Worm (Caenorhabditis elegans) whole organism, L2 larva: Measurements from ENCODE around the gene fat-5.

ENCODE experiments used
- C34F6.9 ChIP-seq: fragments of 150-350 bp; optimal IDR thresholded peaks from 2 replicates; lab custom pipeline; 2014; ENCODE audit warnings: missing biosample characterization, missing genetic modification characterization
- alr-1 ChIP-seq: fragments of 150-350 bp; optimal IDR thresholded peaks from 2 replicates; lab custom pipeline; 2014; ENCODE audit warnings: missing biosample characterization, missing genetic modification characterization
- ama-1 ChIP-seq: fragments of 150-350 bp; optimal IDR thresholded peaks from 2 replicates; lab custom pipeline; 2018; ENCODE audit warnings: inconsistent platforms
- blmp-1 ChIP-seq: sonication (generic microtip); optimal IDR thresholded peaks from 2 replicates; lab custom pipeline; 2017; ENCODE audit warnings: missing genetic modification characterization, mild to moderate bottlenecking, missing compliant biosample characterization, antibody characterized with exemption, moderate library complexity; ENCODE audit not compliant: insufficient read depth
- ceh-82 ChIP-seq: fragments of 150-350 bp; optimal IDR thresholded peaks from 2 replicates; lab custom pipeline; 2014; ENCODE audit warnings: missing biosample characterization, missing genetic modification characterization
- dmd-4 ChIP-seq: sonication (generic microtip); optimal IDR thresholded peaks from 2 replicates; lab custom pipeline; 2017; ENCODE audit warnings: missing biosample characterization, missing genetic modification characterization
- egl-27 ChIP-seq: sonication (generic microtip); optimal IDR thresholded peaks from 3 replicates; lab custom pipeline; 2017; ENCODE audit warnings: missing biosample characterization, missing genetic modification reagents, missing genetic modification characterization
- elt-3 ChIP-seq: sonication (generic microtip); optimal IDR thresholded peaks from 2 replicates; lab custom pipeline; 2017; ENCODE audit warnings: missing biosample characterization, missing genetic modification characterization
- fos-1 ChIP-seq: fragments of 150-350 bp; optimal IDR thresholded peaks from 2 replicates; lab custom pipeline; 2014; ENCODE audit warnings: missing biosample characterization, missing genetic modification characterization
- lin-11 ChIP-seq: fragments of 150-350 bp; sonication (generic microtip); optimal IDR thresholded peaks from 2 replicates; lab custom pipeline; 2014; ENCODE audit warnings: missing biosample characterization, missing genetic modification characterization, inconsistent platforms, mixed read lengths
- lin-13 ChIP-seq: fragments of 150-350 bp; optimal IDR thresholded peaks from 2 replicates; lab custom pipeline; 2014; ENCODE audit warnings: missing biosample characterization, missing genetic modification reagents, missing genetic modification characterization
- lin-39 ChIP-seq: fragments of 150-350 bp; optimal IDR thresholded peaks from 2 replicates; lab custom pipeline; 2014; ENCODE audit warnings: missing biosample characterization, missing genetic modification reagents, missing genetic modification characterization
- lsy-2 ChIP-seq, 2 experiments: fragments of 150-350 bp in 1 of 2; sonication (generic microtip) in 1 of 2; optimal IDR thresholded peaks; 2 replicates each; lab custom pipeline; 2014 to 2017; ENCODE audit warnings: missing biosample characterization in 2 of 2, missing genetic modification characterization in 2 of 2
- mab-5 ChIP-seq: fragments of 150-350 bp; optimal IDR thresholded peaks from 2 replicates; lab custom pipeline; 2014; ENCODE audit warnings: missing biosample characterization, missing genetic modification characterization
- nhr-10 ChIP-seq: sonication (generic microtip); optimal IDR thresholded peaks from 2 replicates; lab custom pipeline; 2017; ENCODE audit warnings: missing biosample characterization, missing genetic modification characterization
- nhr-11 ChIP-seq: fragments of 150-350 bp; optimal IDR thresholded peaks from 2 replicates; lab custom pipeline; 2014; ENCODE audit warnings: missing biosample characterization, missing genetic modification characterization
- nhr-12 ChIP-seq: fragments of 150-350 bp; optimal IDR thresholded peaks from 2 replicates; lab custom pipeline; 2014; ENCODE audit warnings: missing biosample characterization, missing genetic modification characterization
- nhr-21 ChIP-seq: fragments of 150-350 bp; optimal IDR thresholded peaks from 2 replicates; lab custom pipeline; 2014; ENCODE audit warnings: missing biosample characterization, missing genetic modification characterization
- nhr-25 ChIP-seq: fragments of 150-350 bp; sonication (generic microtip); optimal IDR thresholded peaks from 3 replicates; lab custom pipeline; 2014; ENCODE audit warnings: missing biosample characterization, missing genetic modification characterization
- nhr-6 ChIP-seq: fragments of 150-350 bp; optimal IDR thresholded peaks from 2 replicates; lab custom pipeline; 2014; ENCODE audit warnings: missing biosample characterization, missing genetic modification characterization
- nhr-77 ChIP-seq: fragments of 150-350 bp; optimal IDR thresholded peaks from 2 replicates; lab custom pipeline; 2014; ENCODE audit warnings: missing biosample characterization, missing genetic modification characterization
- skn-1 ChIP-seq: sonication (generic microtip); optimal IDR thresholded peaks from 2 replicates; lab custom pipeline; 2017; ENCODE audit warnings: missing biosample characterization, missing genetic modification characterization
- unc-55 ChIP-seq: fragments of 150-350 bp; sonication (generic microtip); optimal IDR thresholded peaks from 3 replicates; lab custom pipeline; 2014; ENCODE audit warnings: missing biosample characterization, missing genetic modification reagents, missing genetic modification characterization
- zag-1 ChIP-seq: fragments of 150-350 bp; optimal IDR thresholded peaks from 2 replicates; lab custom pipeline; 2014; ENCODE audit warnings: missing biosample characterization, missing genetic modification characterization
- ztf-1 ChIP-seq: fragments of 200-800 bp; sonication (Bioruptor generic); conservative IDR thresholded peaks from 2 replicates; pipeline ENCODE4 v1.3.6; 2022; ENCODE audit warnings: missing genetic modification characterization, missing compliant biosample characterization
- ztf-11 ChIP-seq: sonication (generic microtip); optimal IDR thresholded peaks from 2 replicates; lab custom pipeline; 2017; ENCODE audit warnings: missing biosample characterization, missing genetic modification characterization
- ztf-4 ChIP-seq: fragments of 150-350 bp; optimal IDR thresholded peaks from 2 replicates; lab custom pipeline; 2014; ENCODE audit warnings: missing biosample characterization, missing genetic modification characterization

The fat-5 gene

ce11 chrV:17765077-17765476 is 40.3 kb downstream of the fat-5 start, which contains the start of the genes C47A10.16 and srh-283:
Gene C47A10.16 (minus strand): TSS chrV:17765177.
Gene srh-283 (plus strand): TSS chrV:17765348.
- TF ChIP-seq alr-1: no peak
- no peak for TF ChIP-seq nhr-25 (tag; lab: Kevin White, UChicago)
- no peak for TF ChIP-seq lsy-2 (tag; optimal IDR thresholded peaks at IDR 0.05; lab: Kevin White, UChicago)
- no peak for TF ChIP-seq ztf-11 (tag; lab: Kevin White, UChicago)
- TF ChIP-seq fos-1: no peak
- TF ChIP-seq nhr-21: no peak
- TF ChIP-seq nhr-12 (tag; lab: Kevin White, UChicago): no peak
- no peak for TF ChIP-seq egl-27 (tag; lab: Kevin White, UChicago)

ce11 chrV:17767249-17767648 is 42.4 kb downstream of the fat-5 start, which contains the start of gene srh-284:
Gene srh-284 (plus strand): TSS chrV:17767549.
- TF ChIP-seq lin-13 (GFP tag; lab: Kevin White, UChicago) (no peak), nhr-10 (no peak), lin-11 (tag; lab: Kevin White, UChicago) (no peak), ama-1 (lab: Kevin White, UChicago) (no peak), nhr-21 (no peak), ceh-82 (tag; lab: Kevin White, UChicago) (no peak), C34F6.9 (no peak)
- TF ChIP-seq, all 48 proteins: peak for 0

- no peak for TF ChIP-seq nhr-25 (tag; lab: Kevin White, UChicago)
- no peak for TF ChIP-seq dmd-4 (tag; lab: Kevin White, UChicago)
- no peak for TF ChIP-seq nhr-6 (tag; lab: Kevin White, UChicago)
- TF ChIP-seq elt-3: no peak
- no peak for TF ChIP-seq lin-11 (tag; lab: Kevin White, UChicago)
- TF ChIP-seq nhr-11 (tag; lab: Kevin White, UChicago): no peak
- TF ChIP-seq unc-55 (GFP tag; lab: Kevin White, UChicago): no peak
- TF ChIP-seq ztf-4: no peak
- TF ChIP-seq mab-5 (tag; lab: Kevin White, UChicago): no peak
- TF ChIP-seq lin-39 (tag; lab: Kevin White, UChicago): no peak
- no peak for TF ChIP-seq ztf-1 (GFP tag; lab: Robert Waterston, UW)
- TF ChIP-seq zag-1 (tag; lab: Kevin White, UChicago): no peak
- TF ChIP-seq fos-1: no peak
- TF ChIP-seq nhr-77 (tag; lab: Kevin White, UChicago): no peak
- no peak for TF ChIP-seq blmp-1 (tag; lab: Kevin White, UChicago)
Observed at ce11 chrV:17767768-17768167, 43.0 kb downstream of the fat-5 start.

ce11 chrV:17773108-17773507 is 48.3 kb downstream of the fat-5 start, which contains the start of gene sre-21:
Gene sre-21 (minus strand): TSS chrV:17773208.
- no peak for TF ChIP-seq skn-1
